Fruit fly (Drosophila melanogaster): ENCODE data around the gene HP1D3csd.

DNA sequence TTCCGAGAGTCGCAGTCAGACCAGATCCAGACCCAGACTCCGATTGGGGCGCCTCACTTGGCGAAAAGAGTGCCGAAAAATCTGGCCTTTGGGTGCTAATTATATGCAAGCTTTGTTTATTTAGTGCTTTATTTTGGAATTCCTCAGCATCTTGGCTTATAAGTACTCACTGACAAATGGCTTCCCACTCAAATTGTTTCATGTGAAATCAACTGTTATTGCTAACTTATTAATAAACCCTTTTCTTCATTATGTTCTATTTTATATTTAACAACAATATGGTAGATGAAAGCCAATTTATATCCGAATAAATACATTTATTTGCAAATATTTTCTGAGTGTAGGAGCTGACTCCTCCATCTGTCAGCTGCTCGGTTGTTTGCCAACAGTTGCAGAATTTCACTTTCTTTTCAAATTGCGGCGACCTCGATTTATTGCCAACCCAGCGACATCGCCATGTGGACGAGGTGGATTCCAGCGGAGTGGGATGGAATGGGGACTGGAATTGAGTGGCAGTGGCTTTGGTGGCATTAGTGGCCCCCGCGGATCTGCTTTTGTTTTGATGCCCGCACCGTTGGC lies 39.9 kb downstream of the HP1D3csd start:
- no peak for TF ChIP-seq psq (optimal IDR thresholded peaks at IDR 0.05)
- no peak for TF ChIP-seq usp (GFP tag; optimal IDR thresholded peaks at IDR 0.05)
- no peak for TF ChIP-seq Dll (optimal IDR thresholded peaks at IDR 0.05)
- no peak for TF ChIP-seq EcR (GFP tag; optimal IDR thresholded peaks at IDR 0.05)

Measured in whole organism.